Fruit fly (Drosophila melanogaster): ENCODE measurements around the gene CG2059.

dm6 chrX:7246070-7246469 lies 40.1 kb upstream of the CG2059 start:
- no peak for TF ChIP-seq pan (optimal IDR thresholded peaks at IDR 0.05)
- no peak for TF ChIP-seq Hr78 (GFP tag; optimal IDR thresholded peaks at IDR 0.05)
- no peak for TF ChIP-seq usp (GFP tag; optimal IDR thresholded peaks at IDR 0.05)
- no peak for TF ChIP-seq h (GFP tag; optimal IDR thresholded peaks at IDR 0.05)
- TF ChIP-seq lola (GFP tag; optimal IDR thresholded peaks at IDR 0.05) = no peak
- TF ChIP-seq woc (GFP tag; optimal IDR thresholded peaks at IDR 0.05) = no peak
